Worm (Caenorhabditis elegans): Measurements from ENCODE around the gene Y51B9A.7.

ce11 chrII:9418843-9419532, 19.1 kb downstream of the Y51B9A.7 start:
- TF ChIP-seq pha-4 (tag; optimal IDR thresholded peaks at IDR 0.05) (no peak), unc-62 (GFP tag; optimal IDR thresholded peaks at IDR 0.05) (no peak), dpl-1 (GFP tag; optimal IDR thresholded peaks at IDR 0.05) (no peak), akir-1 (GFP tag; optimal IDR thresholded peaks at IDR 0.05) (no peak)

Measured in whole organism, young adult.